Fruit fly (Drosophila melanogaster): ENCODE results near the gene lectin-22C.

DNA sequence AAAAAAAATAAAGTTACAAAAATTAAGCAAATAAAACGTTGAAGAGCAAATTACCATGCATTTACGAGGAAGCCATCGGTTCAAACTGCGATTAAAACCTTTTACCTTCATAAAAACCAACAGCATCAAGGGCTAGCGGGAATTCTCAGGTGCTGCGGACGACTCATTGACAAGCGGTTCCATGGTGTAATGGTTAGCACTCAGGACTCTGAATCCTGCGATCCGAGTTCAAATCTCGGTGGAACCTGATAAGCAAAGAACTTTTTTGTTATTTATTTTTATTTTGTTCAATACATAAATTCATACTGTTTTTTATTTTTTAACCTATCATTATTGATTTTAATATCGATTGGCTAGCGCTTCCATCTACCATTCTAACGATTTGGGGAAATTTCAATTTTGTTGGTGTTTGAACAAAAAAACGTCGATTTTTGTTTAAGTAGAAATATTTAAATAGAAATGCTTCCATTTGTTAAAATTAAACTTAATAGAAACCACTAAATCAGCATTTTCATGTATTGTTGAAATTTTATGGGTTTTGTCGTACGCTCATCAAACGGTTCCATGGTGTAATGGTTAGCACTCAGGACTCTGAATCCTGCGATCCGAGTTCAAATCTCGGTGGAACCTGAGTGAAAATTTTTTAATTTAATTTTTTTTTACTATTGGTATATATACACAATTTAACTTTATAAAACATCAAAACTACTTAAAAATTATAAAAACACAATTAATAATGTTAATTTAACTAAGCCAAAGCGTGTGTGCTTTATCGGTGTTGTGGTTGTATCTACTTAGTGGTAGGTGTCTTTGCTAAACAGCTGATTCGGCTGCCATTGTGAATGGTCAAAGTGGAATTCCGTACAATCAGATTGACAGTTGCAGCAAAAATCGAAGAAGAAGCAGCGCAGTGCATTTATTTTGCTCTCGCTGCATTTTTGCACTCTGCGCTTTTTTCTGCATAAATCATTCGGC is 27.8 kb downstream of the lectin-22C start, which contains the start of gene CG4238:
- no peak for TF ChIP-seq insv (optimal IDR thresholded peaks at IDR 0.05)
- TF ChIP-seq psq (optimal IDR thresholded peaks at IDR 0.05) = no peak
- TF ChIP-seq h (optimal IDR thresholded peaks at IDR 0.05) = no peak
- TF ChIP-seq Sin3A (optimal IDR thresholded peaks at IDR 0.05) = no peak
- TF ChIP-seq Myc (optimal IDR thresholded peaks at IDR 0.05) = no peak
- no peak for TF ChIP-seq ttk (optimal IDR thresholded peaks at IDR 0.05)

Data from Kc167 (cell line).